Fruit fly (Drosophila melanogaster): ENCODE data around the gene CG12278.

Gene CG12278

DNA sequence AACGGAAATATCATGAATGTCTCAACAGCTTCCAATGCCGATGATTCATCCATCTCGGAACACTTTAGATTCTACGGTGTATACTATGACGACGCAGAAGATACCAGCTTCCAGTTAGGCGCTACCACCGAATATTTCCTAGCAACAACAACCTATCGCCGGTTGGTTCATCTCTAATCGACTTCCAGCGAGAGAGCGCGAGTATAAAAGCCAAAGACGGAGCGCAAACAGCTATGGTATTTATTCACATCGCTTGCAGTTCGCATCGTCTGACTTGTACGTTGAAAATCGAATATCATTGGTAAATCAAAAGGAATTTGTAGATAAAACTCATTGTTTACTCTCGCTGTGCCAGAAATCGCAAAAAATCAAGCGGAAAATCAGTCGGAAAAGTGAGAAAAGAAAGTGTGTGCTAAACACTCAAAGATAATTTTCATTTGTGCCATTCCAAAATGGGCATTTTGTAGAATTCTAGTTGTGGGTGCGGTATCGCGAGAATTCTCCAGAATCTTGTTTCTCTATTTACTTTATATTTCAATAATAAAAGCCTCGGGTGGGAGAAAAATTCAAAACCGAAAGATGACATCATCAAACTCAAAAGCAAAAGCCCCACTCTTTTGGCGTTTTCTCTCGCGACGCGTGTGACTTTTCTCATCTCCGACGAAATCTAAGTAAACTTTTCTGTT is 21.3 kb downstream of the CG12278 start, which contains the start of gene AnxB9 (continued):
- no peak for TF ChIP-seq CG10959 (GFP tag; IDR thresholded peaks at IDR 0.05)
- TF ChIP-seq nom (GFP tag; optimal IDR thresholded peaks at IDR 0.05), result peak; percentile 81
- TF ChIP-seq CG9437 (GFP tag; optimal IDR thresholded peaks at IDR 0.05), result no peak
- peak; percentile 34; the same call in 1 of the 3 replicates for TF ChIP-seq sr (GFP tag; IDR thresholded peaks at IDR 0.05)
- no peak for TF ChIP-seq inv (GFP tag; IDR thresholded peaks at IDR 0.05; ENCODE audit: partially characterized antibody)
- TF ChIP-seq MTF-1 (GFP tag; optimal IDR thresholded peaks at IDR 0.05; ENCODE audit: borderline replicate concordance), result peak; percentile 71
- 0 out of 3 replicates have a peak, but pooled peaks have one; percentile 44 for TF ChIP-seq CG11695 (GFP tag; IDR thresholded peaks at IDR 0.05)
- peak; percentile 15 for TF ChIP-seq CG7839 (tag; optimal IDR thresholded peaks at IDR 0.05)
- peak; percentile 22 for TF ChIP-seq CG4328 (GFP tag; optimal IDR thresholded peaks at IDR 0.05)
- TF ChIP-seq CG11696 (GFP tag; IDR thresholded peaks at IDR 0.05), result peak; percentile 31; the same call in 1 of the 2 replicates
- TF ChIP-seq CG4854 (GFP tag; optimal IDR thresholded peaks at IDR 0.05), result peak; percentile 17
- peak; percentile 60 for TF ChIP-seq caup (GFP tag; optimal IDR thresholded peaks at IDR 0.05; ENCODE audit: severe bottlenecking)
- peak; percentile 41 for TF ChIP-seq tna (GFP tag; IDR thresholded peaks at IDR 0.05; ENCODE audit: partially characterized antibody)
- no peak for TF ChIP-seq CG3726 (GFP tag; IDR thresholded peaks at IDR 0.05)
- TF ChIP-seq gsb-n (tag; optimal IDR thresholded peaks at IDR 0.05), result no peak
- peak; percentile 20 for TF ChIP-seq CG16863 (GFP tag; optimal IDR thresholded peaks at IDR 0.05)
- TF ChIP-seq ara (GFP tag; IDR thresholded peaks at IDR 0.05), result no peak
- TF ChIP-seq rib (GFP tag; IDR thresholded peaks at IDR 0.05), result peak; percentile 53; the same call in 1 of the 2 replicates
- TF ChIP-seq CG33557 (GFP tag; optimal IDR thresholded peaks at IDR 0.05), result peak; percentile 17
- TF ChIP-seq CG3163 (GFP tag; optimal IDR thresholded peaks at IDR 0.05), result peak; percentile 43
- TF ChIP-seq HmgZ (tag; optimal IDR thresholded peaks at IDR 0.05), result peak; percentile 60
- peak; percentile 18 for TF ChIP-seq Max (GFP tag; optimal IDR thresholded peaks at IDR 0.05)
- TF ChIP-seq CG31365 (tag; optimal IDR thresholded peaks at IDR 0.05), result peak; percentile 55
- TF ChIP-seq D19A (tag; optimal IDR thresholded peaks at IDR 0.05), result peak; percentile 4
- peak; percentile 70 for TF ChIP-seq wek (GFP tag; optimal IDR thresholded peaks at IDR 0.05)
- TF ChIP-seq CG13894 (tag; optimal IDR thresholded peaks at IDR 0.05), result peak; percentile 83
- TF ChIP-seq ap (GFP tag; IDR thresholded peaks at IDR 0.05), result no peak
- TF ChIP-seq CG17912 (GFP tag; optimal IDR thresholded peaks at IDR 0.05), result peak; percentile 42
- TF ChIP-seq NfI (GFP tag; optimal IDR thresholded peaks at IDR 0.05), result peak; percentile 10
- TF ChIP-seq CG6765 (GFP tag; optimal IDR thresholded peaks at IDR 0.05), result peak; percentile 65
- TF ChIP-seq CG4617 (GFP tag; optimal IDR thresholded peaks at IDR 0.05; ENCODE audit: borderline replicate concordance), result peak; percentile 40
- TF ChIP-seq Opbp (GFP tag; IDR thresholded peaks at IDR 0.05; ENCODE audit: partially characterized antibody), result peak; percentile 77
- peak; percentile 57 for TF ChIP-seq MESR4 (GFP tag; optimal IDR thresholded peaks at IDR 0.05)
- TF ChIP-seq Sry-δ (GFP tag; optimal IDR thresholded peaks at IDR 0.05), result peak; percentile 82
- TF ChIP-seq zfh1 (GFP tag; IDR thresholded peaks at IDR 0.05), result peak; percentile 47; the same call in 2 of the 3 replicates
- TF ChIP-seq Gug (GFP tag; IDR thresholded peaks at IDR 0.05), result 0 out of 4 replicates have a peak, but pooled peaks have one; percentile 7
- 0 out of 3 replicates have a peak, but pooled peaks have one; percentile 38 for TF ChIP-seq otp (GFP tag; IDR thresholded peaks at IDR 0.05)
- TF ChIP-seq Hr3 (GFP tag; optimal IDR thresholded peaks at IDR 0.05), result no peak
- TF ChIP-seq Dfd (GFP tag; optimal IDR thresholded peaks at IDR 0.05), result no peak
- no peak for TF ChIP-seq lov (optimal IDR thresholded peaks at IDR 0.05)
- 0 out of 3 replicates have a peak, but pooled peaks have one; percentile 28 for TF ChIP-seq lov (GFP tag; IDR thresholded peaks at IDR 0.05)
- TF ChIP-seq CG12744 (GFP tag; optimal IDR thresholded peaks at IDR 0.05), result peak; percentile 32
- no peak for TF ChIP-seq Abd-B (GFP tag; optimal IDR thresholded peaks at IDR 0.05)
- TF ChIP-seq Taf1 (GFP tag; IDR thresholded peaks at IDR 0.05), result no peak
- peak; percentile 46 for TF ChIP-seq CG12155 (GFP tag; optimal IDR thresholded peaks at IDR 0.05)
- no peak for TF ChIP-seq sc (optimal IDR thresholded peaks at IDR 0.05)
- TF ChIP-seq sc (GFP tag; optimal IDR thresholded peaks at IDR 0.05), result no peak
- peak; percentile 50; the same call in 1 of the 4 replicates for TF ChIP-seq Dll (GFP tag; IDR thresholded peaks at IDR 0.05; ENCODE audit: partially characterized antibody)
- TF ChIP-seq CG31441 (GFP tag; IDR thresholded peaks at IDR 0.05), result no peak
